Worm (Caenorhabditis elegans): ENCODE results near the gene acl-4.

Gene acl-4

DNA sequence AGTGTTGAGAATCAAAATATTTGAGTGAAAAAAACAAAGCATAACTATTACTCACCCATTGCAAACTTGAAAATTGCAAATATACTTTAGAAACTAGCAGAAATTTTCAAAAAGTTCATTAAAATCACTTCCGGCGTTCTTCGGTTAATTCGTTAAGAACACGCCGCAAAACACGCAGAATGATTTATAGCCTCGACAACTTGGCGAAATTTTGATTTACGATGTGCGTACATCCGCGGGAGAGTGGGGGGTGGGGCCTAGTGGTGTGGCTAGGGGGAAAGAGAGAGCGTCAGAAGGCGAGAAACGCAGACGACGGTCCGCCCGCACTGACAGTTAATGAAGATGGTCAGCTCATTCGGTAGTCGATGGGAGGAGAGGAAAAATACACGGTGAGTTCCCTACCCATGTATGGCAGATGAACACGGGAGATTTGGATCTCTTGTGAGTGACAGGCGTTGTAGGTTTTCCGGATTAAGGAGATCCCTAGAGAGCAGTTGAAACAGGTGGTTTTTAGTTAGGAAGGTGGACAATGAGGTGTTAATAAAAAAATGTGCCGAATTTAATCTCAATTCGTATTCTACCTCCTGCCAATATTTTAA is 24.0 kb downstream of the acl-4 start, which contains the start of gene igcm-4:
TSS of gene igcm-4 (minus strand) at position 237 of the 599 bp plus-strand sequence.
- TF ChIP-seq nhr-11 (tag; optimal IDR thresholded peaks at IDR 0.05), result no peak
- peak; percentile 51 for TF ChIP-seq blmp-1 (tag; optimal IDR thresholded peaks at IDR 0.05)
- peak; percentile 26 for TF ChIP-seq nhr-85 (tag)
- 0 out of 2 replicates have a peak, but pooled peaks have one; percentile 30 for TF ChIP-seq mab-9 (GFP tag; IDR thresholded peaks at IDR 0.05)
- peak; percentile 46 for TF ChIP-seq lin-14 (GFP tag; optimal IDR thresholded peaks at IDR 0.05)
- TF ChIP-seq pqm-1 (tag; optimal IDR thresholded peaks at IDR 0.05), result no peak

DNA sequence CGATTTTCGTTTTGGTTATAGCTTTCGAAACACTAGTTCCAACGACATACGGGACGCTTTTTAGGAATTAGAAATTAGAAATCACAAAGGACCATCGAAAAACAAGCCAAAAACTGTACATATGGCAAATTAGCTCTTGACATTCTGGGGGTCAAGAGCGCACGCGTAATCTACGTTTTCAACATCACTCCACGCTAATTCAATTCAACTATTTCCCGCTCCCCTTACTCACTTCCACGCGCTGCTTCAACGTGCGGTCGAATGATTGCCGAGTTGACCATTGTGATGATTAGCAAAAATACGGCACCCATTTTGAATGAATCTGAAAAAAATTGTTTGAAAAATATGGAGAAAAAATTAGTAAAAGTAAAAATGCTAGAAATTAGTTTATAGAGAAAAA is 24.6 kb downstream of the acl-4 start:
- TF ChIP-seq ceh-82 (tag; optimal IDR thresholded peaks at IDR 0.05), result no peak
- TF ChIP-seq sup-37 (GFP tag; optimal IDR thresholded peaks at IDR 0.05), result no peak
- TF ChIP-seq pax-3 (tag; optimal IDR thresholded peaks at IDR 0.05), result no peak

DNA sequence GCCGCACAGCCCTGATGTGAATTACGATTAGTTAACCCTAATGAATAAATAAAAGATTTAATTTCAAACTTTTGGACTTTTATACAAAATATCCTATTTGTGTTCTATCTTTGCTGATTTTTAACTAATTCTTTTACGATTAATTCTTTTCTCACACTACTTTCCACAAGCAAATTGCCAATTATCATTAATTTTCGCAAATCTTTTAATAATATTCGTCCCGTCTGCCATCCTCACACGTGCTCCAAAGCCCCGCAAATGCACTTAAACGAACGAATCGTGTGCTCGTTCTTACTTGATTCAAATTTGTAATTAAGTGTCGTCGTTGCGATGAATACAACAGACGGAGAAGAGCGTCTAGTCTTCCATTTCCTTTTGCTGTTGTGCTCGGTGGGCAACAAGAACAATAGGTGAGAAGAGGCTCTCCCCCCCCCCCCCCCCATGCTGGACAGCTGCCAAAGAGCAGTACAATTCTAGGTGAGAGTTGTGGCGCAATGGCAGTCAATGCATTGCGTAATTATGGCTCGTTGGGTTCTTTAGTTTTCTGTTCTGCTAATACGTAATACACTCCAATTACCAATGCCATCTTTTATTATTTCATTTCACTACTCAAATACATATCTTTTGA is 25.6 kb downstream of the acl-4 start:
- TF ChIP-seq ceh-8 (GFP tag; optimal IDR thresholded peaks at IDR 0.05), result peak; percentile 37
- no peak for TF ChIP-seq C04F5.9 (tag; optimal IDR thresholded peaks at IDR 0.05)

DNA sequence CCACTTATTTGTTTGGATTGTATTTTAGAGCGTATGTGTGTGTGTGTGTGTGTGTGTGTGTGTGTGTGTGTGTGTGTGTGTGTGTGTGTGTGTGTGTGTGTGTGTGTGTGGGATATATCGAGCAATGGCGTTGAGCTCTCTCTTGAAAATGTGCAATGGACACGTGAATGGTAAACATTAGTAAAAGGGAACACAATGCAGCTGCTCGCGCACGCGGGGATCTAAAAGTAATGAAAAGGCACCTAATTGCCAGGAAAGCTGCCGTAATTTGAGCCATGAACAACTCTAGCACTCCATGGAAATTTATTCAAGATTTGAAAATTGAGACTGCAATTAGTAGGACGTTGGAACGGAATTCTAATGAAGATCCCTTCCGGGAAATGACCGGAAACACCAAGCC is 27.0 kb downstream of the acl-4 start:
- no peak for TF ChIP-seq unc-62 (GFP tag; optimal IDR thresholded peaks at IDR 0.05)
- peak; percentile 6 for TF ChIP-seq tbx-2 (tag; optimal IDR thresholded peaks at IDR 0.05)
- peak; percentile 32; the same call in 1 of the 2 replicates for TF ChIP-seq nhr-19 (GFP tag; conservative IDR thresholded peaks at IDR 0.05)
- TF ChIP-seq nhr-71 (tag; optimal IDR thresholded peaks at IDR 0.05), result peak; percentile 13
- no peak for TF ChIP-seq fkh-4 (tag; optimal IDR thresholded peaks at IDR 0.05; ENCODE audit: borderline replicate concordance)

DNA sequence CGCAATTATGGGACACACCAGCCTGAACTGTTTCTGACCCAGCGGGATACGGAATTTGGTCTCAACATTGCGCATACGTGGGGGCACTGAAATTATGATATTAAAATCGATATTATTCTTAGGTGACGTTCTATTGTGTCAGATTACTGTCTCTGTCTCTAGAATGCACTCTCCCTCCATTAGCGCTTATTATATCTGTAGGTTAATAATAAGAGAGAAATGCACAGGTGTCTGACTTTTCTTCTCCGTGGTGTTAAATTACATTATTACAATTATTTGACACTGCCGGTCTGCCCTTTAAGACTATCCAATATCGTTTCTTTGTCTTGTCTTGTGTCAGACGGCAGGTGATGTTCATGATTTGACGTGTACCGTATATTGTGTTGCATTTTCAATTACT is 27.6 kb downstream of the acl-4 start:
- TF ChIP-seq C04F5.9 (tag; optimal IDR thresholded peaks at IDR 0.05) (no peak), mep-1 (tag; optimal IDR thresholded peaks at IDR 0.05) (no peak), lin-39 (tag; optimal IDR thresholded peaks at IDR 0.05) (no peak), elt-2 (tag; optimal IDR thresholded peaks at IDR 0.05) (no peak), nhr-71 (tag; optimal IDR thresholded peaks at IDR 0.05) (no peak), unc-86 (tag; optimal IDR thresholded peaks at IDR 0.05) (no peak), fkh-10 (GFP tag; optimal IDR thresholded peaks at IDR 0.05) (no peak), Y116A8C.19 (tag; optimal IDR thresholded peaks at IDR 0.05; ENCODE audit: borderline replicate concordance) (no peak), lin-15B (tag; optimal IDR thresholded peaks at IDR 0.05) (no peak), nhr-237 (tag; optimal IDR thresholded peaks at IDR 0.05) (no peak), zip-4 (GFP tag; optimal IDR thresholded peaks at IDR 0.05) (no peak), nhr-90 (tag; optimal IDR thresholded peaks at IDR 0.05; ENCODE audit: poor library complexity) (no peak)

- no peak for TF ChIP-seq ceh-63 (GFP tag; optimal IDR thresholded peaks at IDR 0.05)
- TF ChIP-seq tlp-1 (tag; optimal IDR thresholded peaks at IDR 0.05), result no peak
- TF ChIP-seq nhr-85 (tag), result peak; percentile 70
- no peak for TF ChIP-seq Y116A8C.19 (tag; optimal IDR thresholded peaks at IDR 0.05; ENCODE audit: borderline replicate concordance)
- TF ChIP-seq hlh-4 (tag; optimal IDR thresholded peaks at IDR 0.05), result no peak
- no peak for TF ChIP-seq lin-15B (tag; optimal IDR thresholded peaks at IDR 0.05)
- TF ChIP-seq nhr-12 (tag; optimal IDR thresholded peaks at IDR 0.05), result no peak
- no peak for TF ChIP-seq aly-2 (tag; optimal IDR thresholded peaks at IDR 0.05)
- TF ChIP-seq lin-39 (tag; optimal IDR thresholded peaks at IDR 0.05), result peak; percentile 4
- TF ChIP-seq mep-1 (tag; optimal IDR thresholded peaks at IDR 0.05), result peak; percentile 21
- TF ChIP-seq efl-1 (optimal IDR thresholded peaks at IDR 0.05), result no peak
- TF ChIP-seq efl-1 (GFP tag; optimal IDR thresholded peaks at IDR 0.05 in 1 of 2), result peak in 1 of 2 experiments; percentile 33
- TF ChIP-seq nhr-76 (tag; optimal IDR thresholded peaks at IDR 0.05), result no peak
- TF ChIP-seq lin-14 (GFP tag; optimal IDR thresholded peaks at IDR 0.05), result peak; percentile 68
- TF ChIP-seq snpc-4 (tag; optimal IDR thresholded peaks at IDR 0.05), result no peak
Measured at ce11 chrX:2041448-2042138, 28.7 kb downstream of the acl-4 start.
